Fruit fly (Drosophila melanogaster): ENCODE measurements around the gene ppan.

Gene ppan

DNA sequence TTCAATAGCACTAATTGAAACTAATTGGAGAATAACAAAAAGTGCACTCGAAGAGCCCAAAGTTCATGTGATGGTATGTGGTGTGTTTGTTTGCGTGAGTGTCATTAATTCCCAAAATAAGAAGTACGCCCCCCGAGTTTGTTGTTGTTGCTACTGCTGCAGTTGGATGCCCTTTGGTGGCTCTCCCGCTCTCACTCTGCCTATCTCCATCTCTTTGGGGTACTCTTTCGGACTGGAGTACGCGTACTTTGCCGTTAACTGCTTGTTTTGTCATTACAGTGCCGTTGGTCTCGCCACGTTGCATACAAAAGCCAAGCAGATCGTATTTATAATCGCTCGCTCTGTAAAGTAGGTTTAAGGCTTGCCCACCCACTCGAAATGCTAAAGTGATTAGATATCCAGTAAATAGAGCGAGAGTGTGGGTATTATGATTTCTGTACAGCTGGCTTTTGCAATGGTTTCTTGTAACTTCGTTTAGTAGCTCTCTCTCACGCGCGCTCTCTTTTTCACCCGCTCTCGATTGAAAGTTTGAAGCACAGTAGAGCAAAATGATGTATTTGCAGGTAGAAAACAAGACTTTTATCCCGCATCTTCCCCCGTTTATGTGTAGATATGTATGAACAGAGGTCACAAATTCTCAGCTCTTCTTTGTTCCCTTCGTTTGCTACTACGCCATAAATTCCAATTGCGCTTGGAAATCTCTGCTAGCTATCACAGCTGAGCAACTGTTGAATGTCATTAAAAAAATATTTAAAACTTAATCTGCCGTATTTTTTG, 3.9 kb upstream of the ppan start (continued):
- no peak for TF ChIP-seq Tbp (GFP tag; optimal IDR thresholded peaks at IDR 0.05)
- TF ChIP-seq ERR (GFP tag; optimal IDR thresholded peaks at IDR 0.05): no peak
- TF ChIP-seq Bdp1 (GFP tag; optimal IDR thresholded peaks at IDR 0.05): no peak
- peak; percentile 64 for TF ChIP-seq nerfin-1 (tag; optimal IDR thresholded peaks at IDR 0.05)
- peak; percentile 56 for TF ChIP-seq sqz (GFP tag; optimal IDR thresholded peaks at IDR 0.05)
- TF ChIP-seq CG7271 (tag; optimal IDR thresholded peaks at IDR 0.05): no peak
- TF ChIP-seq ssp (GFP tag; IDR thresholded peaks at IDR 0.05): no peak
- TF ChIP-seq maf-S (GFP tag; optimal IDR thresholded peaks at IDR 0.05): no peak
- TF ChIP-seq D19A (tag; optimal IDR thresholded peaks at IDR 0.05): no peak
- TF ChIP-seq caup (GFP tag; optimal IDR thresholded peaks at IDR 0.05; ENCODE audit: severe bottlenecking): no peak
- TF ChIP-seq CG2875 (GFP tag; optimal IDR thresholded peaks at IDR 0.05): no peak
- no peak for TF ChIP-seq yki (optimal IDR thresholded peaks at IDR 0.05)

DNA sequence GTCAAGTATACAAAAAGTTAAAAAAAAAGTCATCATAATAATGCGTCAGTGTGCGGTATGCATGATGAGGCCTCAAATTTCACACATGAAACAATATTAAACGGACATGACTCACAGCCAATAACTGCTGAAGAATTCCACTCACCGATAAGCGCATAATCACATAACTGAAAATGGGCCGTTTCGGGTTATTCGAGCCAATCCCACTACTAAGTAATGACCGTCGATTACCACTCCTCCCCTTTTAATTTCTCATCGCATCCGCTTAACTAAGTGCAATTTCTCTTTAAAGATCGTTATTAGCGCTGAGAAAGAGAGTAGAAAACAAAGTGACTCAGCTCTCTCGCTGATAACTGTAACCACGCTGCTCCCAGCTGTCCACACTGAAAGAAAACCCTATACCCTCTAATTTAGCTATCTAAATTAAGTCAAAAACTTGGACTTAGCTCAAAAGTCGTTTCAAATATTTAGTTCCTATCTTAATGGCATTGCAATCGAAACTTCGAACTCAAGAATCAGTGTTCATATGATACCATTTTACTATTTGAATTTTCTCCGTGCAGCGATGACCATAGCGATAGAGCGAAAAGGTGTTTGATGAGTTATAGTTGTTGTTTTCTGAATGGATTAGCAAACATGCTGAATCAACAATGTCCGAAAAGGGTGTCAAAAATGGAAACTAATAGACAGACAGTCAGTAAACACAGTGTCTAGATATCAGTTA, 3.1 kb upstream of the ppan start:
- peak; percentile 82 for TF ChIP-seq Spps (tag; optimal IDR thresholded peaks at IDR 0.05)
- TF ChIP-seq Fer1 (GFP tag; optimal IDR thresholded peaks at IDR 0.05): peak; percentile 91
- TF ChIP-seq sug (tag; optimal IDR thresholded peaks at IDR 0.05): peak; percentile 61
- TF ChIP-seq CG10959 (GFP tag; IDR thresholded peaks at IDR 0.05): peak; percentile 76
- TF ChIP-seq fd64A (GFP tag; optimal IDR thresholded peaks at IDR 0.05): peak; percentile 88
- TF ChIP-seq CG32767 (GFP tag; IDR thresholded peaks at IDR 0.05): peak; percentile 71; the same call in 1 of the 2 replicates
- peak; percentile 52 for TF ChIP-seq CG2116 (GFP tag; optimal IDR thresholded peaks at IDR 0.05)
- peak; percentile 78 for TF ChIP-seq vfl (GFP tag; optimal IDR thresholded peaks at IDR 0.05)
- TF ChIP-seq kni (GFP tag; optimal IDR thresholded peaks at IDR 0.05): peak; percentile 67
- TF ChIP-seq exex (tag; optimal IDR thresholded peaks at IDR 0.05): peak; percentile 78
- TF ChIP-seq CG10565 (GFP tag; optimal IDR thresholded peaks at IDR 0.05): peak; percentile 15
- peak; percentile 78 for TF ChIP-seq fd102C (GFP tag; optimal IDR thresholded peaks at IDR 0.05)
- TF ChIP-seq CG16813 (GFP tag; IDR thresholded peaks at IDR 0.05; ENCODE audit: partially characterized antibody): no peak
- TF ChIP-seq CG34422 (GFP tag; IDR thresholded peaks at IDR 0.05): peak; percentile 88
- TF ChIP-seq Fer2 (tag; optimal IDR thresholded peaks at IDR 0.05): peak; percentile 7
- no peak for TF ChIP-seq lab (GFP tag; optimal IDR thresholded peaks at IDR 0.05)
- TF ChIP-seq CG11723 (GFP tag; optimal IDR thresholded peaks at IDR 0.05): peak; percentile 81
- peak; percentile 89 for TF ChIP-seq CG18262 (tag; optimal IDR thresholded peaks at IDR 0.05)
- no peak for TF ChIP-seq h (optimal IDR thresholded peaks at IDR 0.05)
- peak in 1 of 2 experiments; percentile 65 for TF ChIP-seq crp (GFP tag; optimal IDR thresholded peaks at IDR 0.05)
- peak; percentile 69 for TF ChIP-seq Nf-YA (GFP tag; IDR thresholded peaks at IDR 0.05)
- TF ChIP-seq yki (optimal IDR thresholded peaks at IDR 0.05): no peak
- no peak for TF ChIP-seq pan (optimal IDR thresholded peaks at IDR 0.05)
- TF ChIP-seq pan (GFP tag; optimal IDR thresholded peaks at IDR 0.05 in 1 of 2, IDR thresholded peaks at IDR 0.05 in 1 of 2): peak in 1 of 2 experiments; percentile 91
- peak; percentile 51 for TF ChIP-seq Max (GFP tag; optimal IDR thresholded peaks at IDR 0.05)
- peak; percentile 92 for TF ChIP-seq unpg (GFP tag; optimal IDR thresholded peaks at IDR 0.05)
- TF ChIP-seq CG31365 (tag; optimal IDR thresholded peaks at IDR 0.05): peak; percentile 81
- peak; percentile 60 for TF ChIP-seq Oaz (GFP tag; IDR thresholded peaks at IDR 0.05)
- peak; percentile 40 for TF ChIP-seq CG33557 (GFP tag; optimal IDR thresholded peaks at IDR 0.05)
- TF ChIP-seq sna (GFP tag; IDR thresholded peaks at IDR 0.05; ENCODE audit: partially characterized antibody): no peak
- TF ChIP-seq CoRest (tag; optimal IDR thresholded peaks at IDR 0.05): peak; percentile 87
- TF ChIP-seq ewg (GFP tag; optimal IDR thresholded peaks at IDR 0.05): peak; percentile 79
- TF ChIP-seq scrt (GFP tag; optimal IDR thresholded peaks at IDR 0.05): peak; percentile 84
- no peak for TF ChIP-seq Jarid2 (GFP tag; optimal IDR thresholded peaks at IDR 0.05)
- peak; percentile 89 for TF ChIP-seq grn (GFP tag; optimal IDR thresholded peaks at IDR 0.05)
- TF ChIP-seq row (GFP tag; IDR thresholded peaks at IDR 0.05): peak; percentile 88
